Worm (Caenorhabditis elegans) whole organism, young adult: Measurements from ENCODE around the gene srh-184.

ENCODE experiments used
- B0019.2 ChIP-seq: fragments of 200-800 bp; sonication (Bioruptor generic); conservative IDR thresholded peaks from 2 replicates; pipeline ENCODE4 v1.3.6; 2022; ENCODE audit warnings: missing genetic modification reagents, missing genetic modification characterization, missing compliant biosample characterization
- B0035.1 ChIP-seq: sonication (generic microtip); optimal IDR thresholded peaks from 2 replicates; lab custom pipeline; 2016; ENCODE audit warnings: missing genetic modification characterization, mild to moderate bottlenecking, missing compliant biosample characterization, missing genotype, missing genetic modification reagents
- B0336.3 ChIP-seq: fragments of 200-800 bp; sonication (Bioruptor generic); IDR thresholded peaks from 2 replicates; pipeline ENCODE4 v1.3.6; 2022; ENCODE audit warnings: missing genetic modification characterization, missing compliant biosample characterization
- C17E4.6 ChIP-seq: fragments of 200-800 bp; sonication (Bioruptor generic); IDR thresholded peaks from 2 replicates; pipeline ENCODE4 v1.3.6; 2022; ENCODE audit warnings: missing genetic modification reagents, missing genetic modification characterization, missing compliant biosample characterization
- F10E7.11 ChIP-seq: sonication (generic microtip); optimal IDR thresholded peaks from 2 replicates; lab custom pipeline; 2017; ENCODE audit warnings: mild to moderate bottlenecking, missing genetic modification characterization, moderate library complexity, missing compliant biosample characterization
- F22D6.2 ChIP-seq: sonication (generic microtip); optimal IDR thresholded peaks from 2 replicates; lab custom pipeline; 2016; ENCODE audit warnings: mild to moderate bottlenecking, missing genetic modification characterization, missing compliant biosample characterization
- F49E8.2 ChIP-seq: sonication (generic microtip); optimal IDR thresholded peaks from 3 replicates; lab custom pipeline; 2017; ENCODE audit warnings: missing genetic modification characterization, mild to moderate bottlenecking, missing compliant biosample characterization, antibody characterized with exemption, moderate library complexity; ENCODE audit not compliant: insufficient read depth
- F57A8.1 ChIP-seq: fragments of 200-800 bp; sonication (Bioruptor generic); optimal IDR thresholded peaks from 2 replicates; lab custom pipeline; 2018; ENCODE audit warnings: mild to moderate bottlenecking, missing genetic modification characterization, moderate library complexity, missing compliant biosample characterization
- K11D2.4 ChIP-seq: fragments of 200-800 bp; sonication (Bioruptor generic); IDR thresholded peaks from 2 replicates; pipeline ENCODE4 v1.3.6; 2022; ENCODE audit warnings: missing genetic modification reagents, missing genetic modification characterization, missing compliant biosample characterization
- T07F8.4 ChIP-seq: sonication (generic microtip); optimal IDR thresholded peaks from 2 replicates; lab custom pipeline; 2016; ENCODE audit warnings: mild to moderate bottlenecking, missing genetic modification characterization, moderate library complexity, missing compliant biosample characterization
- Y53F4B.3 ChIP-seq: fragments of 200-800 bp; sonication (Bioruptor generic); IDR thresholded peaks from 2 replicates; pipeline ENCODE4 v1.3.6; 2022; ENCODE audit warnings: missing genetic modification reagents, missing genetic modification characterization, missing compliant biosample characterization
- Y79H2A.3 ChIP-seq: fragments of 200-800 bp; sonication (Bioruptor generic); conservative IDR thresholded peaks from 2 replicates; pipeline ENCODE4 v1.3.6; 2022; ENCODE audit warnings: missing genetic modification reagents, missing genetic modification characterization, missing compliant biosample characterization
- akir-1 ChIP-seq: fragments of 200-800 bp; sonication (Bioruptor generic); optimal IDR thresholded peaks from 2 replicates; lab custom pipeline; 2018; ENCODE audit warnings: mild to moderate bottlenecking, missing genetic modification characterization, moderate library complexity, missing compliant biosample characterization
- ama-1 ChIP-seq, 3 experiments: fragments of 150-350 bp in 1 of 3; sonication (generic microtip) in 2 of 3; optimal IDR thresholded peaks; 2 replicates each; lab custom pipeline; 2014 to 2018; ENCODE audit warnings: missing biosample characterization in 2 of 3, missing genetic modification characterization in 2 of 3, missing genetic modification reagents in 2 of 3
- attf-3 ChIP-seq: fragments of 200-800 bp; sonication (Bioruptor generic); conservative IDR thresholded peaks from 2 replicates; pipeline ENCODE4 v1.3.6; 2022; ENCODE audit warnings: missing genetic modification reagents, missing genetic modification characterization, missing compliant biosample characterization
- bed-2 ChIP-seq: fragments of 200-800 bp; sonication (Bioruptor generic); IDR thresholded peaks from 2 replicates; pipeline ENCODE4 v1.3.6; 2022; ENCODE audit warnings: missing genetic modification reagents, missing genetic modification characterization, missing compliant biosample characterization
- cebp-1 ChIP-seq, 2 experiments: fragments of 200-800 bp in 1 of 2; sonication (Bioruptor generic) in 1 of 2; sonication (generic microtip) in 1 of 2; IDR thresholded peaks in 1 of 2; optimal IDR thresholded peaks in 1 of 2; 2 replicates each; pipeline versions ENCODE4 v1.3.6 to Lab custom; 2017 to 2022; ENCODE audit warnings: missing compliant biosample characterization in 2 of 2, missing genetic modification characterization in 2 of 2, mild to moderate bottlenecking in 1 of 2, missing genetic modification reagents in 1 of 2, moderate library complexity in 1 of 2
- cebp-2 ChIP-seq: fragments of 200-800 bp; sonication (Bioruptor generic); IDR thresholded peaks from 2 replicates; pipeline ENCODE4 v1.3.6; 2022; ENCODE audit warnings: missing genetic modification characterization, missing compliant biosample characterization
- ceh-40 ChIP-seq: fragments of 200-800 bp; sonication (Bioruptor generic); IDR thresholded peaks from 2 replicates; pipeline ENCODE4 v1.3.6; 2022; ENCODE audit warnings: missing genetic modification characterization, missing compliant biosample characterization
- ceh-58 ChIP-seq: fragments of 200-800 bp; sonication (Bioruptor generic); IDR thresholded peaks from 2 replicates; pipeline ENCODE4 v1.3.6; 2022; ENCODE audit warnings: missing genetic modification characterization, missing compliant biosample characterization
- dpl-1 ChIP-seq: fragments of 150-350 bp; optimal IDR thresholded peaks from 2 replicates; lab custom pipeline; 2014; ENCODE audit warnings: missing biosample characterization, missing genetic modification reagents, missing genetic modification characterization
- egl-44 ChIP-seq: fragments of 200-800 bp; sonication (Bioruptor generic); IDR thresholded peaks from 2 replicates; pipeline ENCODE4 v1.3.6; 2022; ENCODE audit warnings: missing genetic modification reagents, missing genetic modification characterization, missing compliant biosample characterization
- ets-4 ChIP-seq: fragments of 200-800 bp; sonication (Bioruptor generic); optimal IDR thresholded peaks from 2 replicates; lab custom pipeline; 2018; ENCODE audit warnings: mild to moderate bottlenecking, missing genetic modification characterization, missing compliant biosample characterization
- him-1 ChIP-seq: sonication (generic microtip); optimal IDR thresholded peaks from 2 replicates; lab custom pipeline; 2016; ENCODE audit warnings: missing genotype, missing genetic modification reagents, missing genetic modification characterization, missing compliant biosample characterization
- hlh-26 ChIP-seq: fragments of 200-800 bp; sonication (Bioruptor generic); conservative IDR thresholded peaks from 2 replicates; pipeline ENCODE4 v1.3.6; 2022; ENCODE audit warnings: missing genetic modification reagents, missing genetic modification characterization, missing compliant biosample characterization
- hmg-20 ChIP-seq: fragments of 200-800 bp; sonication (Bioruptor generic); IDR thresholded peaks from 2 replicates; pipeline ENCODE4 v1.3.6; 2022; ENCODE audit warnings: missing genetic modification reagents, missing genetic modification characterization, missing compliant biosample characterization
- lin-54 ChIP-seq: fragments of 200-800 bp; sonication (Bioruptor generic); optimal IDR thresholded peaks from 2 replicates; lab custom pipeline; 2018; ENCODE audit warnings: mild to moderate bottlenecking, missing genetic modification characterization, missing compliant biosample characterization
- lsl-1 ChIP-seq: fragments of 200-800 bp; sonication (Bioruptor generic); optimal IDR thresholded peaks from 2 replicates; lab custom pipeline; 2018; ENCODE audit warnings: mild to moderate bottlenecking, missing genetic modification characterization, moderate library complexity, missing compliant biosample characterization
- madf-10 ChIP-seq: sonication (generic microtip); optimal IDR thresholded peaks from 2 replicates; lab custom pipeline; 2016; ENCODE audit warnings: mild to moderate bottlenecking, missing genetic modification characterization, missing compliant biosample characterization
- mcd-1 ChIP-seq: fragments of 200-800 bp; sonication (Bioruptor generic); IDR thresholded peaks from 2 replicates; pipeline ENCODE4 v1.3.6; 2022; ENCODE audit warnings: missing genetic modification reagents, missing genetic modification characterization, missing compliant biosample characterization
- nhr-80 ChIP-seq: sonication (generic microtip); optimal IDR thresholded peaks from 2 replicates; lab custom pipeline; 2016; ENCODE audit warnings: missing genetic modification characterization, missing compliant biosample characterization
- pbrm-1 ChIP-seq: fragments of 200-800 bp; sonication (Bioruptor generic); IDR thresholded peaks from 2 replicates; pipeline ENCODE4 v1.3.6; 2022; ENCODE audit warnings: missing genetic modification reagents, missing genetic modification characterization, missing compliant biosample characterization
- pha-4 ChIP-seq: fragments of 150-350 bp; sonication (generic microtip); optimal IDR thresholded peaks from 2 replicates; lab custom pipeline; 2014; ENCODE audit warnings: missing biosample characterization, missing genetic modification reagents, missing genetic modification characterization
- rcor-1 ChIP-seq: fragments of 200-800 bp; sonication (Bioruptor generic); IDR thresholded peaks from 2 replicates; pipeline ENCODE4 v1.3.6; 2022; ENCODE audit warnings: missing genetic modification reagents, missing genetic modification characterization, missing compliant biosample characterization
- sea-2 ChIP-seq: fragments of 200-800 bp; sonication (Bioruptor generic); IDR thresholded peaks from 2 replicates; pipeline ENCODE4 v1.3.6; 2022; ENCODE audit warnings: missing genetic modification characterization, missing compliant biosample characterization
- snpc-1.3 ChIP-seq: sonication (generic microtip); optimal IDR thresholded peaks from 2 replicates; lab custom pipeline; 2017; ENCODE audit warnings: missing genetic modification characterization, mild to moderate bottlenecking, missing compliant biosample characterization, antibody characterized with exemption, moderate library complexity, missing genotype, missing genetic modification reagents; ENCODE audit not compliant: insufficient read depth
- snpc-3.4 ChIP-seq: sonication (generic microtip); optimal IDR thresholded peaks from 2 replicates; lab custom pipeline; 2017; ENCODE audit warnings: missing genetic modification characterization, mild to moderate bottlenecking, missing compliant biosample characterization, antibody characterized with exemption, moderate library complexity, missing genotype, missing genetic modification reagents
- snpc-4 ChIP-seq, 5 experiments: fragments of 150-350 bp in 1 of 5; sonication (generic microtip) in 4 of 5; optimal IDR thresholded peaks; 2 replicates each; lab custom pipeline; 2014 to 2018; ENCODE audit warnings: missing genetic modification characterization in 5 of 5, missing biosample characterization in 3 of 5, antibody characterized with exemption in 2 of 5, mild to moderate bottlenecking in 2 of 5, missing compliant biosample characterization in 2 of 5, missing genotype in 2 of 5, moderate library complexity in 2 of 5, missing genetic modification reagents in 1 of 5
- zfh-2 ChIP-seq: fragments of 200-800 bp; sonication (Bioruptor generic); conservative IDR thresholded peaks from 2 replicates; pipeline ENCODE4 v1.3.6; 2022; ENCODE audit warnings: missing genetic modification reagents, missing genetic modification characterization, missing compliant biosample characterization
- zim-3 ChIP-seq: sonication (generic microtip); optimal IDR thresholded peaks from 2 replicates; lab custom pipeline; 2017; ENCODE audit warnings: mild to moderate bottlenecking, missing genetic modification characterization, moderate library complexity, missing compliant biosample characterization
- ztf-18 ChIP-seq: sonication (generic microtip); optimal IDR thresholded peaks from 2 replicates; lab custom pipeline; 2016; ENCODE audit warnings: missing genotype, mild to moderate bottlenecking, missing genetic modification characterization, missing compliant biosample characterization
- ztf-28 ChIP-seq: fragments of 200-800 bp; sonication (Bioruptor generic); IDR thresholded peaks from 2 replicates; pipeline ENCODE4 v1.3.6; 2022; ENCODE audit warnings: missing genetic modification reagents, missing genetic modification characterization, missing compliant biosample characterization
- ztf-6 ChIP-seq: fragments of 200-800 bp; sonication (Bioruptor generic); IDR thresholded peaks from 2 replicates; pipeline ENCODE4 v1.3.6; 2022; ENCODE audit warnings: missing genetic modification reagents, missing genetic modification characterization, missing compliant biosample characterization

srh-184 gene

ce11 chrV:10838204-10838603 lies 40.2 kb upstream of the srh-184 start:
- no peak for TF ChIP-seq B0336.3 (GFP tag; lab: Robert Waterston, UW)
- no peak for TF ChIP-seq ceh-58 (GFP tag; lab: Robert Waterston, UW)
- no peak for TF ChIP-seq pha-4
- TF ChIP-seq akir-1 (GFP tag; lab: Kevin White, UChicago), result no peak
- TF ChIP-seq ztf-18 (tag; lab: Kevin White, UChicago), result no peak
- no peak for TF ChIP-seq Y53F4B.3 (GFP tag; lab: Robert Waterston, UW)
- TF ChIP-seq zim-3 (tag; lab: Kevin White, UChicago), result no peak
- TF ChIP-seq cebp-2 (GFP tag; lab: Robert Waterston, UW), result no peak

- TF ChIP-seq B0035.1 (no peak), madf-10 (tag; lab: Kevin White, UChicago) (no peak), dpl-1 (GFP tag; lab: Kevin White, UChicago) (no peak), lin-54 (no peak), T07F8.4 (tag; lab: Kevin White, UChicago) (no peak)
Measured at ce11 chrV:10834682-10835219, 36.8 kb upstream of the srh-184 start.

ce11 chrV:10832862-10833261 lies 34.9 kb upstream of the srh-184 start:
- TF ChIP-seq cebp-1 (GFP tag; IDR thresholded peaks at IDR 0.05; lab: Robert Waterston, UW), result no peak
- TF ChIP-seq cebp-1 (tag; optimal IDR thresholded peaks at IDR 0.05; lab: Kevin White, UChicago), result no peak
- TF ChIP-seq Y79H2A.3 (GFP tag; lab: Robert Waterston, UW), result no peak
- TF ChIP-seq hmg-20 (GFP tag; lab: Robert Waterston, UW), result no peak
- TF ChIP-seq F49E8.2, result no peak
- no peak for TF ChIP-seq ama-1 (optimal IDR thresholded peaks at IDR 0.05; lab: Kevin White, UChicago)
- TF ChIP-seq ama-1 (GFP tag; optimal IDR thresholded peaks at IDR 0.05; lab: Kevin White, UChicago), result no peak
- no peak for TF ChIP-seq ceh-58 (GFP tag; lab: Robert Waterston, UW)
- no peak for TF ChIP-seq ztf-28
- TF ChIP-seq bed-2 (GFP tag; lab: Robert Waterston, UW), result no peak
- TF ChIP-seq F10E7.11 (tag; lab: Kevin White, UChicago), result no peak
- TF ChIP-seq sea-2 (GFP tag; lab: Robert Waterston, UW), result no peak
- no peak for TF ChIP-seq mcd-1 (GFP tag; lab: Robert Waterston, UW)
- TF ChIP-seq hlh-26, result no peak
- no peak for TF ChIP-seq dpl-1 (GFP tag; lab: Kevin White, UChicago)
- no peak for TF ChIP-seq snpc-3.4 (tag; lab: Kevin White, UChicago)
- no peak for TF ChIP-seq lsl-1 (GFP tag; lab: Kevin White, UChicago)
- no peak for TF ChIP-seq nhr-80
- no peak for TF ChIP-seq snpc-4 (GFP tag; optimal IDR thresholded peaks at IDR 0.05; lab: Kevin White, UChicago)
- no peak for TF ChIP-seq snpc-4 (tag; optimal IDR thresholded peaks at IDR 0.05; lab: Kevin White, UChicago)
- TF ChIP-seq, all 124 proteins: peak for 0

ce11 chrV:10824711-10825110 lies 26.7 kb upstream of the srh-184 start, which contains the start of gene nrx-1:
TSS of gene nrx-1 (plus strand) at chrV:10825011.
- TF ChIP-seq attf-3 (GFP tag; lab: Robert Waterston, UW) (no peak), egl-44 (GFP tag; lab: Robert Waterston, UW) (no peak), F57A8.1 (GFP tag; lab: Kevin White, UChicago) (no peak), snpc-3.4 (tag; lab: Kevin White, UChicago) (no peak), C17E4.6 (GFP tag; lab: Robert Waterston, UW) (no peak), F22D6.2 (tag; lab: Kevin White, UChicago) (no peak), him-1 (tag; lab: Kevin White, UChicago) (no peak), B0019.2 (GFP tag; lab: Robert Waterston, UW) (no peak), ztf-6 (GFP tag; lab: Robert Waterston, UW) (no peak), cebp-2 (GFP tag; lab: Robert Waterston, UW) (no peak), ceh-40 (no peak), snpc-1.3 (no peak), zfh-2 (GFP tag; lab: Robert Waterston, UW) (no peak), K11D2.4 (GFP tag; lab: Robert Waterston, UW) (no peak), pbrm-1 (GFP tag; lab: Robert Waterston, UW) (no peak), rcor-1 (no peak), ets-4 (GFP tag; lab: Kevin White, UChicago) (no peak)
